Fruit fly (Drosophila melanogaster): Measurements from ENCODE around the gene mtd.

mtd gene

DNA sequence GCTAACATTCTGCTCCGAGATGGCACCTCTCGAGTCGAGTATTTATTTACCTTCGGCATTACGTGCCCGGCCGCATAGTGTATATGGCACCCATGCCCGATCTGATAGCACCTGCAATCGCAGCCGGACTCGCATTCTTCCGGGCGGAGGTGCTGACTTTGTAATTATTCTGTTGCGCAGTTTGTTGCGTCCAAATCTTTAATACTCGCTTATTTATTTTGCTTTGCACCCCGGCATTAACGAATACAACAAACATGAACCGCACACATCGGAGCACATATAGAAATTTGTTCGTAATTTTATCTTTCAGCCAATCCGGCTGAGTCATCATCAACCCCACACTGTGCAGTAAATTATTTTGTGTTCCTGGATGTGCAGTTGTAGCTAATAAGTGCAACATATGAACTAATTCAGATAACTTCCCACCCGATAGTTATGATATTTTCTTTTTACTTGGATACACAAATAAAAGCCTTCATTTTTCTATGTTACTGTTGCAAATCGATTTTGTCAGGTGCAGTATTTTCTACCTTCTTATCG lies 88.2 kb downstream of the mtd start (continued):
- TF ChIP-seq Nf-YA (GFP tag; IDR thresholded peaks at IDR 0.05) (no peak), shn (GFP tag; optimal IDR thresholded peaks at IDR 0.05) (no peak), repo (GFP tag; optimal IDR thresholded peaks at IDR 0.05) (no peak), CG6813 (GFP tag; optimal IDR thresholded peaks at IDR 0.05) (no peak), CG1024 (GFP tag; IDR thresholded peaks at IDR 0.05) (no peak), Hr3 (GFP tag; optimal IDR thresholded peaks at IDR 0.05) (no peak), vnd (GFP tag; IDR thresholded peaks at IDR 0.05; ENCODE audit: partially characterized antibody) (no peak), klu (GFP tag; IDR thresholded peaks at IDR 0.05) (no peak), CoRest (tag; optimal IDR thresholded peaks at IDR 0.05) (no peak), cato (GFP tag; optimal IDR thresholded peaks at IDR 0.05; ENCODE audit: borderline replicate concordance) (no peak), Xrp1 (GFP tag; IDR thresholded peaks at IDR 0.05) (0 out of 2 replicates have a peak, but pooled peaks have one; percentile 6)

DNA sequence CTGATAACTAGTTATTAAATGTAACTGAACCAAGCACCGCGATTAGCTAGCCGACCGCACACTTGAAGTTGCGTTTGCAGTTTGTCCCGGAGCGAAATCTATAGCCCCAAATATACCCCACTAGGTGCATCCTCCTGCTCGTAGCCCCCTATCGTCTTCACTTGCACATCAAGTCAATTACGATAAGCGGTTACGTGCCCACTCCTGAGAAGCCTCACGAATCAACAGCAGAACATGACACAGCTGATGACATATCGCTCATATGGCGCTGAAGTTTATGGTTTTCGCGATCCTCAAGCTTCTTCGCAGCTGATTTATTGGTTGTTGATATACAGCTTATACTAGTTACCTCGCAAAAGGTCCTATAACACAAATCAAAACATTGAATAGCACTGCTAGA lies 89.0 kb downstream of the mtd start:
- TF ChIP-seq Med (GFP tag) (peak; percentile 40), CG17802 (tag; optimal IDR thresholded peaks at IDR 0.05) (no peak)

DNA sequence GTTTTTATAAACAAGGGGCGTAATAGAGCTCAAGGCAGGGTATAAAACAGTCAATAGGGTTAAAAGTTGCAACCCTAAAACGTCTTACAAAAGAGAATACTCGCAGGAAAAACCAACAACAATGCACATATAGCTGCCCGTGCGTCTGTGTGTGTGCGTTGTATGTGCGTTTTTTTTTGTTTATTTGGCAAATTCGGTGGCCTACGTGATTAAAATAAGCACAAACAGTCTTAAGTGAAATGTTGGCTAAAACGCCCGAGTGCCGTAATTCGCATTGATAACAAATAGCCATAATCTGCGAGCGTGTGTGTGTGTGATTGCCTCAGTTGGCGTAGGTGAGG lies 93.1 kb downstream of the mtd start:
- no peak for TF ChIP-seq Jarid2 (GFP tag; optimal IDR thresholded peaks at IDR 0.05)
- TF ChIP-seq zfh2 (GFP tag; optimal IDR thresholded peaks at IDR 0.05), result no peak
- TF ChIP-seq Hr78 (GFP tag; optimal IDR thresholded peaks at IDR 0.05), result no peak
- TF ChIP-seq ewg (GFP tag; optimal IDR thresholded peaks at IDR 0.05), result no peak
- TF ChIP-seq gcm (GFP tag; optimal IDR thresholded peaks at IDR 0.05), result no peak
- peak; percentile 20 for TF ChIP-seq CG4617 (GFP tag; optimal IDR thresholded peaks at IDR 0.05; ENCODE audit: borderline replicate concordance)
- no peak for TF ChIP-seq CG4730 (GFP tag; IDR thresholded peaks at IDR 0.05)
- peak in 1 of 2 experiments; percentile 18 for TF ChIP-seq Trl (optimal IDR thresholded peaks at IDR 0.05)
- TF ChIP-seq Trl (GFP tag; optimal IDR thresholded peaks at IDR 0.05), result no peak
- TF ChIP-seq cg (GFP tag; optimal IDR thresholded peaks at IDR 0.05), result peak; percentile 83
- peak; percentile 50 for TF ChIP-seq sqz (GFP tag; optimal IDR thresholded peaks at IDR 0.05)
- no peak for TF ChIP-seq CG5953 (GFP tag; IDR thresholded peaks at IDR 0.05)
- no peak for TF ChIP-seq CG1603 (tag; optimal IDR thresholded peaks at IDR 0.05)
- TF ChIP-seq unc-4 (GFP tag; IDR thresholded peaks at IDR 0.05; ENCODE audit: partially characterized antibody), result peak; percentile 11; the same call in 1 of the 2 replicates
- no peak for TF ChIP-seq CG4282 (GFP tag; optimal IDR thresholded peaks at IDR 0.05)
- peak; percentile 11 for TF ChIP-seq ERR (GFP tag; optimal IDR thresholded peaks at IDR 0.05)
- peak; percentile 69 for TF ChIP-seq MESR4 (GFP tag; optimal IDR thresholded peaks at IDR 0.05)
- TF ChIP-seq wor (GFP tag; IDR thresholded peaks at IDR 0.05), result no peak
- TF ChIP-seq CG2116 (GFP tag; optimal IDR thresholded peaks at IDR 0.05), result no peak

DNA sequence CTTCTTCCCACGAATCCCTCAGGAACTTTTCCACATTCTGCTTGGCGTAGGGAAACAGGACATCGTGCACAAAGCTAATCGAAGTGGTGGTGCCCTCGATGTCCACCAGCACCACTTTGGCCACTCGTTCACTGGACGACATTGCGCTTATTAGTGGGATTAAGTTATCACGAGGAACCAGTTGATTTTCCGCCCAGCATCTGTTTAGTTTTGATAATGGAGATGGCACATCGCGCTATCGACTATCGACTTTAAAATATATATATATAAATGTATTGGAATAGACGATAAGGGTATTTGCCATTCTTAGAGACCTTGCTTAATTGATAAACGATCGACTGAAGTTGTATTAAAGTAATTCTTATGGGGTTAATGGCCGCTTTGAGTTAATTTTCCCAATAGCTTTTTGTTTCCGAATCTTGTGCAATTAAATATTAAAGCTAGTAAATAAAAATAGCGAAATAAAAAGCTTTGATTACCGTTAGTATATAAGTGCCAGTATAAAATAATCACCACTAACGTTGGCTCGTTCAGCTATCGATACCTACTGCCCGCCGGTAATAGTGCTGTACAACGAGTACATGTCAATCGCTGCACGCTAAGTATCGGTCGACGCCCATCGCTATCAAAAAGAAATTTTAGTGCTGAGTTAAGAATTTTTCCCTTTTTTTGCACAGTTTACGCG lies 93.6 kb downstream of the mtd start, which contains the start of the genes Enoph and Hph:
TSS of gene Enoph (minus strand) at position 220 of the 685 bp plus-strand sequence.
TSS of gene Hph (plus strand) at position 576 of the 685 bp plus-strand sequence.
- peak; percentile 88 for TF ChIP-seq Med (GFP tag)
- TF ChIP-seq CG32767 (GFP tag; IDR thresholded peaks at IDR 0.05), result no peak
- TF ChIP-seq CG4707 (GFP tag; optimal IDR thresholded peaks at IDR 0.05), result no peak
- TF ChIP-seq klu (GFP tag; IDR thresholded peaks at IDR 0.05), result peak; percentile 59
- peak; percentile 36 for TF ChIP-seq CG1603 (tag; optimal IDR thresholded peaks at IDR 0.05)
- TF ChIP-seq Sry-δ (GFP tag; optimal IDR thresholded peaks at IDR 0.05), result peak; percentile 97
- TF ChIP-seq jing (GFP tag; optimal IDR thresholded peaks at IDR 0.05), result no peak
- TF ChIP-seq CkIIα-i1 (GFP tag; IDR thresholded peaks at IDR 0.05), result no peak
- TF ChIP-seq kni (GFP tag; optimal IDR thresholded peaks at IDR 0.05), result no peak
- no peak for TF ChIP-seq hth (optimal IDR thresholded peaks at IDR 0.05)
- TF ChIP-seq ssp (GFP tag; IDR thresholded peaks at IDR 0.05), result peak; percentile 86
- TF ChIP-seq CG30403 (GFP tag; optimal IDR thresholded peaks at IDR 0.05), result peak; percentile 77
- TF ChIP-seq CG10321 (GFP tag; IDR thresholded peaks at IDR 0.05), result no peak
- no peak for TF ChIP-seq Neu2 (GFP tag; optimal IDR thresholded peaks at IDR 0.05; ENCODE audit: borderline replicate concordance)
- TF ChIP-seq CG14965 (GFP tag; optimal IDR thresholded peaks at IDR 0.05; ENCODE audit: borderline replicate concordance), result no peak
- 0 out of 3 replicates have a peak, but pooled peaks have one; percentile 17 for TF ChIP-seq C15 (GFP tag; IDR thresholded peaks at IDR 0.05)
- TF ChIP-seq crc (GFP tag; optimal IDR thresholded peaks at IDR 0.05), result peak; percentile 25
- no peak for TF ChIP-seq CG8478 (optimal IDR thresholded peaks at IDR 0.05)

Measured in whole organism, embryonic.